Fruit fly (Drosophila melanogaster): ENCODE measurements around the gene Trim9.

- TF ChIP-seq CG8478 (optimal IDR thresholded peaks at IDR 0.05) = no peak
- TF ChIP-seq CTCF (optimal IDR thresholded peaks at IDR 0.05) = no peak
Observed at dm6 chr2L:10661490-10662240, 117.0 kb downstream of the Trim9 start, which contains the start of gene CG31871.

Data from S2 (cell line).